Fruit fly (Drosophila melanogaster): Measurements from ENCODE around the gene Mob2.

Gene Mob2

dm6 chr3L:11554338-11554737, 7.7 kb downstream of the Mob2 start (continued):
- TF ChIP-seq gsb (GFP tag; IDR thresholded peaks at IDR 0.05) (no peak), CG1529 (GFP tag; optimal IDR thresholded peaks at IDR 0.05) (peak; percentile 85), gce (GFP tag; IDR thresholded peaks at IDR 0.05) (peak; percentile 39; the same call in 1 of the 3 replicates), CG10654 (GFP tag; optimal IDR thresholded peaks at IDR 0.05) (peak; percentile 74), Mad (GFP tag; optimal IDR thresholded peaks at IDR 0.05) (peak; percentile 81), CG6254 (GFP tag; optimal IDR thresholded peaks at IDR 0.05) (peak; percentile 93), Spps (tag; optimal IDR thresholded peaks at IDR 0.05) (peak; percentile 90), hth (optimal IDR thresholded peaks at IDR 0.05) (no peak), CG7372 (GFP tag; IDR thresholded peaks at IDR 0.05) (peak; percentile 49; the same call in 1 of the 2 replicates), dmrt99B (tag; optimal IDR thresholded peaks at IDR 0.05) (peak; percentile 83), trem (tag; optimal IDR thresholded peaks at IDR 0.05) (peak; percentile 93), CG42726 (GFP tag; IDR thresholded peaks at IDR 0.05; ENCODE audit: partially characterized antibody) (no peak), CG30020 (tag; optimal IDR thresholded peaks at IDR 0.05) (peak; percentile 70), Hmx (GFP tag; optimal IDR thresholded peaks at IDR 0.05) (peak; percentile 4), dmrt11E (tag; optimal IDR thresholded peaks at IDR 0.05) (peak; percentile 97), Eip74EF (GFP tag; optimal IDR thresholded peaks at IDR 0.05) (peak in 1 of 2 experiments; percentile 76), fru (optimal IDR thresholded peaks at IDR 0.05) (no peak), CG12659 (GFP tag; optimal IDR thresholded peaks at IDR 0.05) (peak; percentile 72), CG7745 (tag; optimal IDR thresholded peaks at IDR 0.05) (peak; percentile 65), stwl (tag; optimal IDR thresholded peaks at IDR 0.05) (peak; percentile 74), PHDP (tag; optimal IDR thresholded peaks at IDR 0.05) (peak; percentile 78), E2f2 (GFP tag; IDR thresholded peaks at IDR 0.05) (peak; percentile 40; the same call in 1 of the 2 replicates), CG31365 (tag; optimal IDR thresholded peaks at IDR 0.05) (peak; percentile 4), CG18619 (GFP tag; optimal IDR thresholded peaks at IDR 0.05) (peak; percentile 72), Med (GFP tag) (peak; percentile 91), Bgb (GFP tag; IDR thresholded peaks at IDR 0.05; ENCODE audit: partially characterized antibody) (no peak), Dfd (GFP tag; optimal IDR thresholded peaks at IDR 0.05) (no peak), disco-r (GFP tag; optimal IDR thresholded peaks at IDR 0.05) (peak; percentile 68), CG17361 (GFP tag; IDR thresholded peaks at IDR 0.05) (peak; percentile 91), Ets97D (GFP tag; optimal IDR thresholded peaks at IDR 0.05) (peak; percentile 33), NfI (GFP tag; optimal IDR thresholded peaks at IDR 0.05) (peak; percentile 54), CG10366 (GFP tag; IDR thresholded peaks at IDR 0.05) (peak; percentile 73), eve (GFP tag; optimal IDR thresholded peaks at IDR 0.05) (peak in 1 of 2 experiments; percentile 87), CG6272 (GFP tag; IDR thresholded peaks at IDR 0.05) (peak; percentile 49), CG12744 (GFP tag; optimal IDR thresholded peaks at IDR 0.05) (peak; percentile 55), CG18011 (GFP tag; optimal IDR thresholded peaks at IDR 0.05) (no peak), Oli (tag; optimal IDR thresholded peaks at IDR 0.05) (peak; percentile 84), CG10543 (GFP tag; optimal IDR thresholded peaks at IDR 0.05) (no peak), CG32767 (GFP tag; IDR thresholded peaks at IDR 0.05) (peak; percentile 61; the same call in 1 of the 2 replicates), ash1 (GFP tag; optimal IDR thresholded peaks at IDR 0.05) (no peak), Abd-B (GFP tag; optimal IDR thresholded peaks at IDR 0.05) (peak; percentile 84), CG12942 (GFP tag; optimal IDR thresholded peaks at IDR 0.05) (peak; percentile 66), Sox102F (GFP tag; optimal IDR thresholded peaks at IDR 0.05) (peak; percentile 80), ab (GFP tag; optimal IDR thresholded peaks at IDR 0.05) (peak; percentile 18), Atf3 (GFP tag; optimal IDR thresholded peaks at IDR 0.05) (peak; percentile 76), CG4360 (GFP tag; IDR thresholded peaks at IDR 0.05) (peak; percentile 56; the same call in 1 of the 2 replicates), CG17359 (tag; optimal IDR thresholded peaks at IDR 0.05) (peak; percentile 79)

Data from whole organism, embryonic.